Worm (Caenorhabditis elegans) whole organism, L2 larva: ENCODE data around the gene let-4.

Experiments used
- ama-1 ChIP-seq: fragments of 150-350 bp; optimal IDR thresholded peaks from 2 replicates; lab custom pipeline; 2018; ENCODE audit warnings: inconsistent platforms
- ceh-82 ChIP-seq: fragments of 150-350 bp; optimal IDR thresholded peaks from 2 replicates; lab custom pipeline; 2014; ENCODE audit warnings: missing biosample characterization, missing genetic modification characterization
- crh-2 ChIP-seq: sonication (generic microtip); optimal IDR thresholded peaks from 2 replicates; lab custom pipeline; 2017; ENCODE audit warnings: missing biosample characterization, missing genetic modification characterization
- lsy-2 ChIP-seq, 2 experiments: fragments of 150-350 bp in 1 of 2; sonication (generic microtip) in 1 of 2; optimal IDR thresholded peaks; 2 replicates each; lab custom pipeline; 2014 to 2017; ENCODE audit warnings: missing biosample characterization in 2 of 2, missing genetic modification characterization in 2 of 2
- nhr-129 ChIP-seq: fragments of 150-350 bp; optimal IDR thresholded peaks from 2 replicates; lab custom pipeline; 2014; ENCODE audit warnings: missing biosample characterization, missing genetic modification characterization
- nhr-23 ChIP-seq: fragments of 150-350 bp; optimal IDR thresholded peaks from 2 replicates; lab custom pipeline; 2014; ENCODE audit warnings: missing biosample characterization, missing genetic modification reagents, missing genetic modification characterization
- skn-1 ChIP-seq: sonication (generic microtip); optimal IDR thresholded peaks from 2 replicates; lab custom pipeline; 2017; ENCODE audit warnings: missing biosample characterization, missing genetic modification characterization
- zag-1 ChIP-seq: fragments of 150-350 bp; optimal IDR thresholded peaks from 2 replicates; lab custom pipeline; 2014; ENCODE audit warnings: missing biosample characterization, missing genetic modification characterization

DNA sequence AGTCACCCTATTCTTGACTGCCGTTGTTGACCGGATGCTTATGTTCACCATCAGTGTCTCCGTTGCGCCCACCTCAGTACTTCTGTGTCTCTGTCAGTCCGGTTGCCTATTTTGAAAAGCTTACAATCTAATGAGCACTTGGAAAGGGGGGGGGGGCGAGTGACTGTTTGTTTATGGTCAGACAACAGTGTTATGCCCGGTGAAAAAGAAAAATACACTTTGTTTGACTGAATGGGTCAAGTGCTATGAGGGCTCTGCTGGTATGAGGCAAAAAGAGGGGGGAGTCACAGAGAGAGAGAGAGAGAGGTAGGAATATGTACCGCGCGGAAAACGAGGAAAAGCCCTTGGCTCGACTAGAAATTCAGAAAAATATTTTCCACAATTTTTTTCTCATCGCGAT, 6.5 kb upstream of the let-4 start:
- TF ChIP-seq nhr-23 (tag; lab: Kevin White, UChicago) (no peak), ama-1 (no peak), lsy-2 (tag; optimal IDR thresholded peaks at IDR 0.05; lab: Kevin White, UChicago) (no peak), nhr-129 (tag; lab: Kevin White, UChicago) (no peak), skn-1 (tag; lab: Kevin White, UChicago) (no peak), crh-2 (tag; lab: Kevin White, UChicago) (no peak), zag-1 (tag; lab: Kevin White, UChicago) (no peak), ceh-82 (no peak)
